Worm (Caenorhabditis elegans) whole organism, late embryonic: ENCODE data around the gene ubc-7.
A peak's percentile ranks its signal among the peaks of the same experiment; 100 is the strongest.

Experiments
- C38D4.7 ChIP-seq: fragments of 200-800 bp; sonication (Bioruptor generic); optimal IDR thresholded peaks from 2 replicates; lab custom pipeline; 2018; ENCODE audit warnings: mild to moderate bottlenecking, missing genetic modification characterization, moderate library complexity, missing compliant biosample characterization
- K02D7.2 ChIP-seq: sonication (generic microtip); optimal IDR thresholded peaks from 2 replicates; lab custom pipeline; 2017; ENCODE audit warnings: mild to moderate bottlenecking, missing genetic modification characterization, missing compliant biosample characterization
- K09A11.1 ChIP-seq: sonication (generic microtip); optimal IDR thresholded peaks from 2 replicates; lab custom pipeline; 2017; ENCODE audit warnings: antibody characterized with exemption, mild to moderate bottlenecking, missing genetic modification characterization, missing compliant biosample characterization; ENCODE audit not compliant: insufficient read depth
- ceh-14 ChIP-seq: sonication (generic microtip); optimal IDR thresholded peaks from 2 replicates; lab custom pipeline; 2016; ENCODE audit warnings: missing genotype, missing genetic modification characterization, missing compliant biosample characterization
- ceh-18 ChIP-seq: sonication (generic microtip); optimal IDR thresholded peaks from 2 replicates; lab custom pipeline; 2016; ENCODE audit warnings: missing genetic modification characterization, missing compliant biosample characterization
- ceh-19 ChIP-seq: fragments of 200-800 bp; sonication (Bioruptor generic); optimal IDR thresholded peaks from 2 replicates; lab custom pipeline; 2018; ENCODE audit warnings: mild to moderate bottlenecking, missing genetic modification characterization, missing compliant biosample characterization
- ceh-2 ChIP-seq: sonication (generic microtip); optimal IDR thresholded peaks from 2 replicates; lab custom pipeline; 2016; ENCODE audit warnings: missing genotype, missing genetic modification characterization, missing compliant biosample characterization
- ceh-31 ChIP-seq: sonication (generic microtip); optimal IDR thresholded peaks from 2 replicates; lab custom pipeline; 2016; ENCODE audit warnings: missing genetic modification characterization, missing compliant biosample characterization
- ceh-34 ChIP-seq: sonication (generic microtip); optimal IDR thresholded peaks from 2 replicates; lab custom pipeline; 2016; ENCODE audit warnings: mild to moderate bottlenecking, missing genetic modification characterization, missing compliant biosample characterization
- ceh-48 ChIP-seq: sonication (generic microtip); optimal IDR thresholded peaks from 2 replicates; lab custom pipeline; 2016; ENCODE audit warnings: missing genetic modification characterization, inconsistent platforms, missing compliant biosample characterization
- che-1 ChIP-seq: sonication (generic microtip); optimal IDR thresholded peaks from 2 replicates; lab custom pipeline; 2016; ENCODE audit warnings: mild to moderate bottlenecking, missing genetic modification characterization, missing compliant biosample characterization
- dmd-4 ChIP-seq: sonication (generic microtip); optimal IDR thresholded peaks from 2 replicates; lab custom pipeline; 2016; ENCODE audit warnings: borderline replicate concordance, missing genetic modification characterization, missing compliant biosample characterization
- elt-2 ChIP-seq: sonication (generic microtip); optimal IDR thresholded peaks from 2 replicates; lab custom pipeline; 2016; ENCODE audit warnings: missing genetic modification reagents, missing genetic modification characterization, missing compliant biosample characterization
- eyg-1 ChIP-seq: sonication (generic microtip); optimal IDR thresholded peaks from 2 replicates; lab custom pipeline; 2016; ENCODE audit warnings: missing genotype, missing genetic modification characterization, missing compliant biosample characterization
- fax-1 ChIP-seq: sonication (generic microtip); optimal IDR thresholded peaks from 2 replicates; lab custom pipeline; 2016; ENCODE audit warnings: missing genotype, missing genetic modification characterization, missing compliant biosample characterization
- lin-11 ChIP-seq: fragments of 200-800 bp; sonication (Bioruptor generic); optimal IDR thresholded peaks from 2 replicates; lab custom pipeline; 2018; ENCODE audit warnings: mild to moderate bottlenecking, missing genetic modification characterization, missing compliant biosample characterization
- nfya-1 ChIP-seq: sonication (generic microtip); optimal IDR thresholded peaks from 2 replicates; lab custom pipeline; 2017; ENCODE audit warnings: missing genetic modification characterization, mild to moderate bottlenecking, missing compliant biosample characterization, antibody characterized with exemption, moderate library complexity
- npax-4 ChIP-seq: sonication (generic microtip); optimal IDR thresholded peaks from 2 replicates; lab custom pipeline; 2016; ENCODE audit warnings: missing genetic modification characterization, missing compliant biosample characterization
- pag-3 ChIP-seq: sonication (generic microtip); optimal IDR thresholded peaks from 2 replicates; lab custom pipeline; 2016; ENCODE audit warnings: missing compliant biosample characterization, missing genetic modification characterization, borderline replicate concordance
- pat-9 ChIP-seq: fragments of 200-800 bp; sonication (Bioruptor generic); optimal IDR thresholded peaks from 2 replicates; lab custom pipeline; 2018; ENCODE audit warnings: mild to moderate bottlenecking, missing genetic modification characterization, moderate library complexity, missing compliant biosample characterization
- pha-2 ChIP-seq: sonication (generic microtip); optimal IDR thresholded peaks from 2 replicates; lab custom pipeline; 2017; ENCODE audit warnings: mild to moderate bottlenecking, missing genetic modification characterization, missing compliant biosample characterization
- pha-4 ChIP-seq: fragments of 150-350 bp; optimal IDR thresholded peaks from 2 replicates; lab custom pipeline; 2018; ENCODE audit warnings: missing biosample characterization, missing genetic modification reagents, missing genetic modification characterization
- ref-2 ChIP-seq: sonication (generic microtip); optimal IDR thresholded peaks from 2 replicates; lab custom pipeline; 2016; ENCODE audit warnings: missing genetic modification characterization, missing compliant biosample characterization
- tbx-7 ChIP-seq: sonication (generic microtip); optimal IDR thresholded peaks from 2 replicates; lab custom pipeline; 2016; ENCODE audit warnings: missing genotype, missing genetic modification characterization, missing compliant biosample characterization
- unc-3 ChIP-seq, 2 experiments: fragments of 200-800 bp in 1 of 2; sonication (Bioruptor generic) in 1 of 2; sonication (generic microtip) in 1 of 2; conservative IDR thresholded peaks in 1 of 2; optimal IDR thresholded peaks in 1 of 2; 2 replicates each; pipeline versions ENCODE4 v1.3.6 to Lab custom; 2016 to 2022; ENCODE audit warnings: missing compliant biosample characterization in 2 of 2, missing genetic modification characterization in 2 of 2, missing genetic modification reagents in 1 of 2
- unc-42 ChIP-seq: sonication (generic microtip); optimal IDR thresholded peaks from 2 replicates; lab custom pipeline; 2016; ENCODE audit warnings: missing genotype, missing genetic modification characterization, missing compliant biosample characterization
- unc-55 ChIP-seq: sonication (generic microtip); optimal IDR thresholded peaks from 2 replicates; lab custom pipeline; 2017; ENCODE audit warnings: missing biosample characterization, missing genetic modification reagents, missing genetic modification characterization

ubc-7 gene

ce11 chrIII:9617599-9618262 is 13.2 kb downstream of the ubc-7 start:
- TF ChIP-seq nfya-1 (tag; lab: Kevin White, UChicago), result peak; percentile 52
- no peak for TF ChIP-seq fax-1 (tag; lab: Kevin White, UChicago)

- TF ChIP-seq pat-9, result no peak
- no peak for TF ChIP-seq ceh-31 (tag; lab: Kevin White, UChicago)
- no peak for TF ChIP-seq ceh-19 (GFP tag; lab: Kevin White, UChicago)
- no peak for TF ChIP-seq ceh-34 (tag; lab: Kevin White, UChicago)
- TF ChIP-seq, all 69 proteins: peak for 0
Measured at ce11 chrIII:9616933-9617332, 14.0 kb downstream of the ubc-7 start.

- TF ChIP-seq ceh-31 (tag; lab: Kevin White, UChicago), result peak; percentile 37
- TF ChIP-seq C38D4.7 (GFP tag; lab: Kevin White, UChicago), result no peak
- TF ChIP-seq nfya-1 (tag; lab: Kevin White, UChicago), result peak; percentile 55
- peak; percentile 5 for TF ChIP-seq unc-55 (GFP tag; lab: Kevin White, UChicago)
- peak; percentile 39 for TF ChIP-seq ceh-14 (tag; lab: Kevin White, UChicago)
- TF ChIP-seq ref-2 (tag; lab: Kevin White, UChicago), result no peak
- TF ChIP-seq unc-3 (GFP tag; conservative IDR thresholded peaks at IDR 0.05; lab: Robert Waterston, UW), result no peak
- TF ChIP-seq unc-3 (tag; optimal IDR thresholded peaks at IDR 0.05; lab: Kevin White, UChicago), result no peak
- TF ChIP-seq pat-9, result no peak
- peak; percentile 76 for TF ChIP-seq ceh-48 (tag; lab: Kevin White, UChicago)
- TF ChIP-seq eyg-1, result no peak
Measured at ce11 chrIII:9616426-9616825, 14.5 kb downstream of the ubc-7 start, which contains the start of gene hcp-3. TSS of gene hcp-3 (minus strand) at chrIII:9616470.

ce11 chrIII:9615114-9615513 is 15.9 kb downstream of the ubc-7 start:
- no peak for TF ChIP-seq C38D4.7 (GFP tag; lab: Kevin White, UChicago)

- TF ChIP-seq unc-42 (tag; lab: Kevin White, UChicago) (peak; percentile 57), pha-2 (no peak), nfya-1 (tag; lab: Kevin White, UChicago) (peak; percentile 6), ceh-31 (tag; lab: Kevin White, UChicago) (peak; percentile 6)
- TF ChIP-seq, all 69 proteins: peak for 3
Measured at ce11 chrIII:9614211-9614610, 16.8 kb downstream of the ubc-7 start, which contains the start of the genes pri-1 and F58A4.6. TSS of gene pri-1 (minus strand) at chrIII:9614281. TSS of gene F58A4.6 (plus strand) at chrIII:9614482.

- TF ChIP-seq ceh-34 (tag; lab: Kevin White, UChicago) (no peak), che-1 (tag; lab: Kevin White, UChicago) (no peak), ceh-18 (tag; lab: Kevin White, UChicago) (no peak), pha-4 (tag; lab: Kevin White, UChicago) (no peak), K09A11.1 (tag; lab: Kevin White, UChicago) (no peak), tbx-7 (tag; lab: Kevin White, UChicago) (no peak), ceh-2 (tag; lab: Kevin White, UChicago) (no peak), dmd-4 (tag; lab: Kevin White, UChicago) (no peak), K02D7.2 (tag; lab: Kevin White, UChicago) (no peak), npax-4 (no peak), elt-2 (tag; lab: Kevin White, UChicago) (no peak)
Measured at ce11 chrIII:9612097-9612496, 18.9 kb downstream of the ubc-7 start, which contains the start of gene bbs-4. TSS of gene bbs-4 (minus strand) at chrIII:9612197.

ce11 chrIII:9608650-9609049 is 22.3 kb downstream of the ubc-7 start, which contains the start of gene clec-161:
TSS of gene clec-161 (minus strand) at chrIII:9608750.
- TF ChIP-seq ceh-34 (tag; lab: Kevin White, UChicago) (no peak), lin-11 (tag; lab: Kevin White, UChicago) (no peak), pag-3 (no peak)
